Fruit fly (Drosophila melanogaster): Measurements from ENCODE around the gene CG9391.

CG9391 gene

dm6 chr3L:21276296-21277257, 8.4 kb upstream of the CG9391 start:
- TF ChIP-seq CG32006 (GFP tag; optimal IDR thresholded peaks at IDR 0.05), result no peak
- no peak for TF ChIP-seq CG4318 (GFP tag; optimal IDR thresholded peaks at IDR 0.05)
- TF ChIP-seq fd85E (GFP tag; optimal IDR thresholded peaks at IDR 0.05), result no peak
- TF ChIP-seq CG15336 (GFP tag; IDR thresholded peaks at IDR 0.05), result no peak
- TF ChIP-seq CG16779 (tag; optimal IDR thresholded peaks at IDR 0.05), result no peak
- TF ChIP-seq eg (GFP tag; IDR thresholded peaks at IDR 0.05), result peak; percentile 42; the same call in 1 of the 3 replicates
- TF ChIP-seq salr (GFP tag; optimal IDR thresholded peaks at IDR 0.05), result no peak
- TF ChIP-seq CG11294 (GFP tag; IDR thresholded peaks at IDR 0.05), result no peak
- peak; percentile 81 for TF ChIP-seq fkh (GFP tag; optimal IDR thresholded peaks at IDR 0.05)
- TF ChIP-seq Sox15 (GFP tag; optimal IDR thresholded peaks at IDR 0.05), result peak; percentile 6
- peak; percentile 52 for TF ChIP-seq Eip75B (GFP tag; optimal IDR thresholded peaks at IDR 0.05)
- TF ChIP-seq cyc (GFP tag; optimal IDR thresholded peaks at IDR 0.05), result peak; percentile 54
- no peak for TF ChIP-seq Lpt (GFP tag; optimal IDR thresholded peaks at IDR 0.05)
- peak; percentile 34 for TF ChIP-seq CG6808 (GFP tag; optimal IDR thresholded peaks at IDR 0.05)
- TF ChIP-seq Sox14 (GFP tag; optimal IDR thresholded peaks at IDR 0.05), result peak; percentile 28
- TF ChIP-seq CG6163 (GFP tag; IDR thresholded peaks at IDR 0.05), result 0 out of 3 replicates have a peak, but pooled peaks have one; percentile 18
- TF ChIP-seq CG11762 (GFP tag; optimal IDR thresholded peaks at IDR 0.05; ENCODE audit: insufficient read depth), result no peak
- peak; percentile 8 for TF ChIP-seq CG8632 (GFP tag; optimal IDR thresholded peaks at IDR 0.05)
- peak; percentile 48 for TF ChIP-seq Ets21C (GFP tag; optimal IDR thresholded peaks at IDR 0.05)
- TF ChIP-seq esn (GFP tag; optimal IDR thresholded peaks at IDR 0.05), result peak; percentile 68
- no peak for TF ChIP-seq CG10669 (GFP tag; optimal IDR thresholded peaks at IDR 0.05)
- peak; percentile 62 for TF ChIP-seq Hr39 (GFP tag; optimal IDR thresholded peaks at IDR 0.05)
- TF ChIP-seq CG10631 (GFP tag; optimal IDR thresholded peaks at IDR 0.05), result peak; percentile 43
- peak; percentile 63 for TF ChIP-seq Met (GFP tag; optimal IDR thresholded peaks at IDR 0.05)
- TF ChIP-seq CG11902 (GFP tag; optimal IDR thresholded peaks at IDR 0.05), result peak; percentile 1
- no peak for TF ChIP-seq Hr38 (GFP tag; optimal IDR thresholded peaks at IDR 0.05)
- TF ChIP-seq OdsH (GFP tag; optimal IDR thresholded peaks at IDR 0.05), result peak; percentile 7
- peak; percentile 49 for TF ChIP-seq Smox (GFP tag; optimal IDR thresholded peaks at IDR 0.05)
- peak; percentile 49 for TF ChIP-seq acj6 (GFP tag; optimal IDR thresholded peaks at IDR 0.05)
- no peak for TF ChIP-seq Eip93F (GFP tag; optimal IDR thresholded peaks at IDR 0.05)
- TF ChIP-seq CG6276 (GFP tag; optimal IDR thresholded peaks at IDR 0.05), result no peak
- TF ChIP-seq CG8319 (GFP tag; optimal IDR thresholded peaks at IDR 0.05), result no peak
- peak; percentile 10 for TF ChIP-seq CG3032 (tag; optimal IDR thresholded peaks at IDR 0.05)
- TF ChIP-seq CG3919 (GFP tag; optimal IDR thresholded peaks at IDR 0.05), result peak; percentile 23
- no peak for TF ChIP-seq CG9139 (GFP tag; optimal IDR thresholded peaks at IDR 0.05)
- peak; percentile 45 for TF ChIP-seq pdm3 (GFP tag; optimal IDR thresholded peaks at IDR 0.05)
- TF ChIP-seq Eip78C (GFP tag), result peak; percentile 95
- peak; percentile 53 for TF ChIP-seq topi (GFP tag; optimal IDR thresholded peaks at IDR 0.05)
- TF ChIP-seq CG34406 (GFP tag; optimal IDR thresholded peaks at IDR 0.05), result peak; percentile 13
- TF ChIP-seq Gug (GFP tag; IDR thresholded peaks at IDR 0.05), result no peak
- TF ChIP-seq Ets96B (tag; optimal IDR thresholded peaks at IDR 0.05), result no peak
- no peak for TF ChIP-seq CG6854 (GFP tag; optimal IDR thresholded peaks at IDR 0.05)
- peak; percentile 28 for TF ChIP-seq achi (GFP tag; optimal IDR thresholded peaks at IDR 0.05)
- TF ChIP-seq svp (GFP tag), result peak; percentile 83
- TF ChIP-seq ss (GFP tag; optimal IDR thresholded peaks at IDR 0.05), result peak in 1 of 2 experiments; percentile 50
- no peak for TF ChIP-seq net (GFP tag; optimal IDR thresholded peaks at IDR 0.05)
- no peak for TF ChIP-seq CG8119 (GFP tag; IDR thresholded peaks at IDR 0.05)
- peak; percentile 5 for TF ChIP-seq CG6792 (GFP tag; optimal IDR thresholded peaks at IDR 0.05)
- no peak for TF ChIP-seq vri (GFP tag; optimal IDR thresholded peaks at IDR 0.05)
- TF ChIP-seq CG7368 (GFP tag; optimal IDR thresholded peaks at IDR 0.05), result no peak
- no peak for TF ChIP-seq Hr4 (GFP tag; optimal IDR thresholded peaks at IDR 0.05)

All from whole organism, prepupa.